Fruit fly (Drosophila melanogaster) Kc167 (cell line): ENCODE data around the gene CG5342.

Experiments
- Myc ChIP-seq: fragments of >200 bp; optimal IDR thresholded peaks from 2 replicates; lab custom pipeline; 2017; ENCODE audit warnings: missing external identifiers
- Sin3A ChIP-seq: fragments of >200 bp; optimal IDR thresholded peaks from 2 replicates; lab custom pipeline; 2018; ENCODE audit warnings: missing external identifiers
- h ChIP-seq: fragments of >200 bp; optimal IDR thresholded peaks from 3 replicates; lab custom pipeline; 2018; ENCODE audit warnings: missing external identifiers

DNA sequence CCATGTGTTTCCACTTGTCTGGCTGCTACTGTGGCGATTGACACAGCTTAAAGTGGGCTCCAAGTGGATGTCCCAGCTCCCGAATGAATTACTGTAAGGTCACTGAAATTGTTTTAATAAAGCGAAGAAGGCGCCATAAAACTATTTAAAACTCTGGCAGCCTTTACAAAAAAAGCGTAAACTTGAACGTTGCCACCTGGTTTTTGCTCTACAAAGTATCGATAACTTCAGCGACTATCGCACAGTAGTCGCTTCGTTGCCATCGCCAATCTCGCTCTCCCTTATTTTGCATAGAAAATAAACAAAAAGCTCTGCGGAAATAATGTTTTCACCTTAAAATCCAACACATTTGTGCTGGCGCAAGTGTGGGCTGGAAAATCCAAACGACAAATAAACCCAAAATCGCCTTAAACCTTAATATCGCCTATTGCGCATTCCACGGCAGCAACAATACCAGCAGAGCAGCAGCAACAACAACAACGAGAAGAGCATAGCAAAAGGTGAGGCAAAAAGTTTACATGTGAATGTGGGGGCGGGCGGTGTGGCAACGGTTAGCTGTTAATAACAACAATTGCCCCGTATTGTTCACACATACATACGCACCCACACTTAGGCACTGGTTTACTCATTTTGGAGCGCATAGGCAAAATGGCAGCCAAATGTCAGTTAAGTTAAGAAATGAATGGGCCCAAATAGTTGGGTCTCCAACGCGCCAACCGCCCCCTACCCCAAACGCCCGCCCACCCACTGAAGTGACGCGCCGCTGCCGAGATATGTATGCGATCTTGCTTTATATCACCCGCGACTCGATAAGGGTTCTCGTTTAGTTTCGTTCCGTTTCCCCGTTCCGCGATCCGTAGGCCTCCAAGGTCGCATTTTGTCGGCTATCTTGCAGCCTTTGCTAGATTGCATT lies 3.0 kb downstream of the CG5342 start, which contains the start of gene wkd:
- no peak for TF ChIP-seq Myc (lab: Kevin White, UChicago)
- no peak for TF ChIP-seq h (lab: Kevin White, UChicago)
- no peak for TF ChIP-seq Sin3A (lab: Kevin White, UChicago)
